Worm (Caenorhabditis elegans) whole organism, L4 larva: ENCODE results near the gene srw-90.

ENCODE experiments used
- D1046.2 ChIP-seq: fragments of 200-800 bp; sonication (Bioruptor generic); IDR thresholded peaks from 2 replicates; pipeline ENCODE4 v1.3.6; 2022; ENCODE audit warnings: missing genetic modification characterization, missing compliant biosample characterization
- F26F4.8 ChIP-seq: fragments of 200-800 bp; sonication (Bioruptor generic); conservative IDR thresholded peaks from 2 replicates; pipeline ENCODE4 v1.3.6; 2022; ENCODE audit warnings: missing genetic modification characterization, missing compliant biosample characterization
- T26A8.4 ChIP-seq: fragments of 200-800 bp; sonication (Bioruptor generic); IDR thresholded peaks from 2 replicates; pipeline ENCODE4 v1.3.6; 2022; ENCODE audit warnings: missing genetic modification characterization, missing compliant biosample characterization
- attf-4 ChIP-seq: sonication (generic microtip); optimal IDR thresholded peaks from 3 replicates; lab custom pipeline; 2017; ENCODE audit warnings: missing biosample characterization, missing genetic modification characterization
- ceh-82 ChIP-seq: sonication (generic microtip); optimal IDR thresholded peaks from 2 replicates; lab custom pipeline; 2017; ENCODE audit warnings: missing biosample characterization, missing genetic modification characterization
- ces-1 ChIP-seq: fragments of 150-350 bp; sonication (generic microtip); optimal IDR thresholded peaks from 4 replicates; lab custom pipeline; 2014; ENCODE audit warnings: missing biosample characterization, missing genetic modification reagents, missing genetic modification characterization
- egl-43 ChIP-seq: fragments of 200-800 bp; sonication (Bioruptor generic); IDR thresholded peaks from 2 replicates; pipeline ENCODE4 v1.3.6; 2022; ENCODE audit warnings: missing genetic modification reagents, missing genetic modification characterization, missing compliant biosample characterization
- lir-3 ChIP-seq: sonication (generic microtip); optimal IDR thresholded peaks from 2 replicates; lab custom pipeline; 2016; ENCODE audit warnings: mild to moderate bottlenecking, missing genetic modification characterization, missing compliant biosample characterization
- mdl-1 ChIP-seq, 2 experiments: fragments of 150-350 bp in 1 of 2; sonication (generic microtip) in 1 of 2; optimal IDR thresholded peaks; 2 replicates each; lab custom pipeline; 2014 to 2017; ENCODE audit warnings: missing biosample characterization in 2 of 2, missing genetic modification characterization in 2 of 2
- nhr-11 ChIP-seq: fragments of 150-350 bp; optimal IDR thresholded peaks from 2 replicates; lab custom pipeline; 2014; ENCODE audit warnings: missing biosample characterization, missing genetic modification characterization
- nhr-28 ChIP-seq: fragments of 150-350 bp; optimal IDR thresholded peaks from 2 replicates; lab custom pipeline; 2014; ENCODE audit warnings: missing biosample characterization, missing genetic modification characterization
- tag-97 ChIP-seq: fragments of 200-800 bp; sonication (Bioruptor generic); IDR thresholded peaks from 2 replicates; pipeline ENCODE4 v1.3.6; 2022; ENCODE audit warnings: missing genetic modification characterization, missing compliant biosample characterization
- unc-39 ChIP-seq: sonication (generic microtip); optimal IDR thresholded peaks from 2 replicates; lab custom pipeline; 2017; ENCODE audit warnings: missing biosample characterization, missing genetic modification characterization
- ztf-11 ChIP-seq: fragments of 150-350 bp; optimal IDR thresholded peaks from 2 replicates; lab custom pipeline; 2014; ENCODE audit warnings: missing biosample characterization, missing genetic modification characterization

DNA sequence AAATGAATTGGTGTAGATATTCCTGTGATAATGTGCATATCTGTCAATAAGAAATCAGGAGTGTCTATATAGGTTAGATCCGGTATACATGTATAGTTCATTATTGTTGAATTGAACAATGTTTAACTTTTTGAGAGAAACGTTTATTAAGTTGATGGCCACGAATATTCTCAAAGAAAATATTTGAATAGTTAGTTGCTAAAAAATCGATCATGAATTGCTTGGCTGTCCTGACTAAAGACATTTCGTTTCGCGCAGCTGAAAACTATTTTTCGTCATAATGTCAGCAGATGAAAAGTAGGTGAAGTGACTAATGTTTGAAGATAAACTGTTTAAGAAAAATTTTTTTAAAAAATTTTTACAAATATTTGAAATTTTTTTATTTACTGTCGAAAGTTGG, 49.6 kb downstream of the srw-90 start, which contains the start of gene srh-199:
- TF ChIP-seq ces-1 (GFP tag; lab: Kevin White, UChicago): no peak
- TF ChIP-seq F26F4.8: no peak
- no peak for TF ChIP-seq attf-4 (tag; lab: Kevin White, UChicago)
- no peak for TF ChIP-seq nhr-28
- no peak for TF ChIP-seq tag-97 (GFP tag; lab: Robert Waterston, UW)
- TF ChIP-seq ztf-11 (tag; lab: Kevin White, UChicago): no peak
- no peak for TF ChIP-seq lir-3 (tag; lab: Kevin White, UChicago)
- TF ChIP-seq egl-43: no peak
- no peak for TF ChIP-seq unc-39 (tag; lab: Kevin White, UChicago)
- no peak for TF ChIP-seq D1046.2
- TF ChIP-seq ceh-82 (tag; lab: Kevin White, UChicago): no peak
- TF ChIP-seq mdl-1 (tag; optimal IDR thresholded peaks at IDR 0.05; lab: Kevin White, UChicago): no peak
- TF ChIP-seq T26A8.4: no peak
- no peak for TF ChIP-seq nhr-11
